Fruit fly (Drosophila melanogaster): ENCODE data around the gene TwdlZ.

DNA sequence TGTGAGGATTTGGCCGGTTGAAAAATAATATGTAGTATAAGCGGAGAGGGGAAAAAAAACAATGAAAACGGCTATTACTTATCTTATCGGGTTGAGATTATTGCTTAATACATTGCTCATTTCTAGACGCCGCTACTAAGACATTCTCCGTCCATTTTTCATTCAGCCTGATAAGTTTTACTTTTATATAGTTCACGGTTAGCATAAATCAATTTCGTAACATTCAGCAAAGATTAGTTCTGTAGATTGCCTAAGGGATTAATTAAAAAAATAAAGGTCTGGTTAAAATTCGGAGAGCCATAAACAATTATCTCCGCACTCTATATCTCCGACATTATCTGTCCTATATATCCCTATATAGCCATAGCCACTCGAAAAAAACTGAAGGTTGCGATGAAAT is 9.5 kb downstream of the TwdlZ start:
- TF ChIP-seq ash1 (GFP tag; optimal IDR thresholded peaks at IDR 0.05) (no peak), exex (tag; optimal IDR thresholded peaks at IDR 0.05) (peak; percentile 92), her (GFP tag; optimal IDR thresholded peaks at IDR 0.05) (no peak), MESR4 (GFP tag; optimal IDR thresholded peaks at IDR 0.05) (no peak), CG17328 (GFP tag; IDR thresholded peaks at IDR 0.05) (no peak), GATAe (GFP tag; conservative IDR thresholded peaks at IDR 0.05) (no peak), Ets97D (GFP tag; optimal IDR thresholded peaks at IDR 0.05) (no peak), Hr78 (GFP tag; optimal IDR thresholded peaks at IDR 0.05) (no peak)

Measured in whole organism, embryonic.